Worm (Caenorhabditis elegans): ENCODE results near the gene math-5.

DNA sequence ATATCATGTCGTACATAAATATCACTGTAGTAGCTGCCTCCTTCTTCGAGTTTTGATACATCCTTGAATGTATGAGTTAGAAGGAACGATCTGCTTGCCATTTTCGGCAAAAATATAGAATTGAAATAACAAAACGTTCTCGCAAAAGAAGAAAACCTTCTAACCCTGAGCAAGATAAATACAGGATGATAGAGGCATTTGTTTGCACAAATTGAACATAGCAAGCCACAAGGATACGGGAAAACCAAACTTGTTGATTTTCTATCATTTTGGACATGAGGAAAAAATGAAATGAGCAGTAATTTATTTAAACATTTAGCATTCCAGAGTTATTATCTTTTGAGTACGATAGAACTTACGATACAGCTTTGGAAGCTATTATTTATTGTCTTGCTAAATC is 6.5 kb upstream of the math-5 start, which contains the start of gene math-8:
- no peak for TF ChIP-seq zag-1 (tag; optimal IDR thresholded peaks at IDR 0.05)
- no peak for TF ChIP-seq nhr-28 (tag; optimal IDR thresholded peaks at IDR 0.05)
- TF ChIP-seq duxl-1 (tag; optimal IDR thresholded peaks at IDR 0.05; ENCODE audit: poor library complexity) = no peak
- no peak for TF ChIP-seq nhr-11 (tag; optimal IDR thresholded peaks at IDR 0.05)
- TF ChIP-seq nhr-76 (tag; optimal IDR thresholded peaks at IDR 0.05) = no peak
- no peak for TF ChIP-seq arid-1 (GFP tag; conservative IDR thresholded peaks at IDR 0.05)
- TF ChIP-seq egl-27 (tag; optimal IDR thresholded peaks at IDR 0.05) = no peak
- TF ChIP-seq aly-2 (tag; optimal IDR thresholded peaks at IDR 0.05) = no peak
- no peak for TF ChIP-seq ama-1 (optimal IDR thresholded peaks at IDR 0.05)
